Worm (Caenorhabditis elegans) whole organism, L1 larva: ENCODE measurements around the gene T05A7.6.

Experiments used
- Y116A8C.19 ChIP-seq: sonication (generic microtip); optimal IDR thresholded peaks from 2 replicates; lab custom pipeline; 2016; ENCODE audit warnings: missing compliant biosample characterization, missing genetic modification characterization, borderline replicate concordance
- efl-1 ChIP-seq, 4 experiments: fragments of 150-350 bp; optimal IDR thresholded peaks in 3 of 4; peaks in 1 of 4; 1 replicate in 1 of 4; 2 replicates in 3 of 4; lab custom pipeline; 2014; ENCODE audit warnings: missing biosample characterization in 2 of 4, missing genetic modification characterization in 2 of 4, missing genetic modification reagents in 2 of 4
- elt-2 ChIP-seq: sonication (generic microtip); optimal IDR thresholded peaks from 2 replicates; lab custom pipeline; 2016; ENCODE audit warnings: missing genetic modification characterization, mild to moderate bottlenecking, inconsistent platforms, missing compliant biosample characterization, missing genetic modification reagents
- grh-1 ChIP-seq: fragments of 200-800 bp; sonication (Bioruptor generic); IDR thresholded peaks from 2 replicates; pipeline ENCODE4 v1.3.6; 2022; ENCODE audit warnings: missing genetic modification reagents, missing genetic modification characterization, missing compliant biosample characterization
- jun-1 ChIP-seq: fragments of 150-350 bp; optimal IDR thresholded peaks from 2 replicates; lab custom pipeline; 2014; ENCODE audit warnings: missing biosample characterization, missing genetic modification reagents, missing genetic modification characterization
- lir-3 ChIP-seq: sonication (generic microtip); optimal IDR thresholded peaks from 2 replicates; lab custom pipeline; 2016; ENCODE audit warnings: mild to moderate bottlenecking, missing genetic modification characterization, moderate library complexity, missing compliant biosample characterization; ENCODE audit not compliant: poor library complexity
- lsy-2 ChIP-seq, 2 experiments: fragments of 150-350 bp; optimal IDR thresholded peaks; 2 replicates each; lab custom pipeline; 2014; ENCODE audit warnings: missing biosample characterization in 2 of 2, missing genetic modification characterization in 2 of 2
- nhr-11 ChIP-seq: fragments of 150-350 bp; optimal IDR thresholded peaks from 2 replicates; lab custom pipeline; 2014; ENCODE audit warnings: missing biosample characterization, missing genetic modification characterization
- nhr-28 ChIP-seq: fragments of 150-350 bp; optimal IDR thresholded peaks from 2 replicates; lab custom pipeline; 2014; ENCODE audit warnings: missing biosample characterization, missing genetic modification characterization
- nhr-77 ChIP-seq: fragments of 150-350 bp; optimal IDR thresholded peaks from 2 replicates; lab custom pipeline; 2014; ENCODE audit warnings: missing biosample characterization, missing genetic modification characterization
- pag-3 ChIP-seq: sonication (generic microtip); optimal IDR thresholded peaks from 2 replicates; lab custom pipeline; 2017; ENCODE audit warnings: missing genetic modification characterization, mild to moderate bottlenecking, missing compliant biosample characterization, antibody characterized with exemption, borderline replicate concordance; ENCODE audit not compliant: insufficient read depth
- skn-1 ChIP-seq: fragments of 150-350 bp; optimal IDR thresholded peaks from 2 replicates; lab custom pipeline; 2014; ENCODE audit warnings: missing biosample characterization, missing genetic modification characterization
- unc-62 ChIP-seq: fragments of 150-350 bp; optimal IDR thresholded peaks from 2 replicates; lab custom pipeline; 2014; ENCODE audit warnings: missing biosample characterization, missing genetic modification reagents, missing genetic modification characterization
- zag-1 ChIP-seq: fragments of 150-350 bp; optimal IDR thresholded peaks from 2 replicates; lab custom pipeline; 2014; ENCODE audit warnings: missing biosample characterization, missing genetic modification characterization

DNA sequence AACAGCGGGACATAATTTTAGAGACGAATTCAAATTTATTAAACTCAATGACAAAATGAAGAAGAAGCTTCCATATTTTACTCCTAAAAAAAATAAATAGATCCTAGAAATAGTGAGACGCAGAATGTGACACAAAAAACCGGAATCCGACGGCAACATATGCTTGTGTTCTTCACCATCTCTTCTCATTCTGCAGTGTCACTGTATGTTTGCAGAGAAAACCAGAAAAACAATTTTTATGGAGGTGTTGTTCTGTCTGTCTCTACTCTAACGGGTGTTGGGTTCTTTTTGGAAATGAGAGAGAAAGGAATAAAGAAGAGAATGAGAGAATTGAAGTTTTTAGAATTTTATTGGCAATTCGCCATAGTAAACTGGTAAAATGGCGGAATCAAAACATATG, 32.7 kb downstream of the T05A7.6 start:
- TF ChIP-seq lsy-2 (tag; optimal IDR thresholded peaks at IDR 0.05; lab: Kevin White, UChicago) = no peak
- peak in 1 of 2 experiments; percentile 8 for TF ChIP-seq efl-1 (optimal IDR thresholded peaks at IDR 0.05; lab: Kevin White, UChicago)
- TF ChIP-seq efl-1 (GFP tag; optimal IDR thresholded peaks at IDR 0.05 in 1 of 2; lab: Kevin White, UChicago) = peak in 1 of 2 experiments; percentile 87
- TF ChIP-seq nhr-11 (tag; lab: Kevin White, UChicago) = no peak
- no peak for TF ChIP-seq lir-3
- peak; percentile 50 for TF ChIP-seq grh-1 (GFP tag; lab: Robert Waterston, UW)
- no peak for TF ChIP-seq jun-1 (tag; lab: Kevin White, UChicago)
- no peak for TF ChIP-seq nhr-77 (tag; lab: Kevin White, UChicago)
- TF ChIP-seq unc-62 (GFP tag; lab: Kevin White, UChicago) = no peak
- TF ChIP-seq pag-3 = no peak
- TF ChIP-seq elt-2 (tag; lab: Kevin White, UChicago) = no peak
- no peak for TF ChIP-seq Y116A8C.19 (tag; lab: Kevin White, UChicago)
- TF ChIP-seq skn-1 (tag; lab: Kevin White, UChicago) = no peak
- TF ChIP-seq nhr-28 = no peak
- TF ChIP-seq zag-1 (tag; lab: Kevin White, UChicago) = no peak
